Fruit fly (Drosophila melanogaster) whole organism, embryonic: ENCODE data around the gene CG4456.

Source experiments
- Asciz ChIP-seq: fragments of 200-800 bp; sonication (Bioruptor generic); optimal IDR thresholded peaks from 2 replicates; lab custom pipeline; 2017; ENCODE audit warnings: missing biosample characterization, mild to moderate bottlenecking, missing genetic modification characterization, missing genetic modification reagents
- BtbVII ChIP-seq: fragments of 200-800 bp; sonication (Bioruptor generic); optimal IDR thresholded peaks from 3 replicates; lab custom pipeline; 2017; ENCODE audit warnings: missing biosample characterization, mild to moderate bottlenecking, missing genetic modification characterization
- CG1024 ChIP-seq: fragments of 200-800 bp; sonication (Bioruptor generic); IDR thresholded peaks from 2 replicates; pipeline ENCODE4 v1.3.6; 2022; ENCODE audit warnings: missing biosample characterization, missing genetic modification characterization
- CG11456 ChIP-seq: fragments of 200-800 bp; sonication (Bioruptor generic); IDR thresholded peaks from 3 replicates; pipeline ENCODE4 v1.3.6; 2022; ENCODE audit warnings: missing biosample characterization, missing genetic modification characterization
- CG12744 ChIP-seq: fragments of 200-800 bp; sonication (Bioruptor generic); optimal IDR thresholded peaks from 2 replicates; lab custom pipeline; 2016; ENCODE audit warnings: missing biosample characterization, missing genetic modification characterization
- CG13775 ChIP-seq: fragments of 200-800 bp; sonication (Bioruptor generic); optimal IDR thresholded peaks from 3 replicates; lab custom pipeline; 2017; ENCODE audit warnings: missing biosample characterization, mild to moderate bottlenecking, missing genetic modification characterization
- CG13894 ChIP-seq: fragments of 200-800 bp; sonication (Bioruptor generic); optimal IDR thresholded peaks from 3 replicates; lab custom pipeline; 2018; ENCODE audit warnings: missing biosample characterization, mild to moderate bottlenecking, missing genetic modification characterization, moderate library complexity
- CG14050 ChIP-seq: fragments of 200-800 bp; sonication (Bioruptor generic); IDR thresholded peaks from 3 replicates; pipeline ENCODE4 v1.3.6; 2022; ENCODE audit warnings: missing biosample characterization, missing genetic modification characterization
- CG14441 ChIP-seq: fragments of 200-800 bp; sonication (Bioruptor generic); IDR thresholded peaks from 2 replicates; pipeline ENCODE4 v1.3.6; 2022; ENCODE audit warnings: missing biosample characterization, missing genetic modification characterization
- CG15011 ChIP-seq: fragments of 200-800 bp; sonication (Bioruptor generic); optimal IDR thresholded peaks from 3 replicates; lab custom pipeline; 2018; ENCODE audit warnings: missing biosample characterization, mild to moderate bottlenecking, missing genetic modification characterization
- CG15269 ChIP-seq: fragments of 200-800 bp; sonication (Bioruptor generic); optimal IDR thresholded peaks from 2 replicates; lab custom pipeline; 2018; ENCODE audit warnings: missing biosample characterization, mild to moderate bottlenecking, missing genetic modification characterization, moderate library complexity
- CG16779 ChIP-seq: fragments of 200-800 bp; sonication (Bioruptor generic); IDR thresholded peaks from 2 replicates; pipeline ENCODE4 v1.3.6; 2022; ENCODE audit warnings: missing biosample characterization, missing genetic modification characterization
- CG18619 ChIP-seq: fragments of 200-800 bp; sonication (Bioruptor generic); optimal IDR thresholded peaks from 3 replicates; lab custom pipeline; 2017; ENCODE audit warnings: missing biosample characterization, mild to moderate bottlenecking, missing genetic modification characterization
- CG3995 ChIP-seq: fragments of 200-800 bp; sonication (Bioruptor generic); optimal IDR thresholded peaks from 3 replicates; lab custom pipeline; 2016; ENCODE audit warnings: missing biosample characterization, missing genetic modification characterization
- CG4424 ChIP-seq: fragments of 200-800 bp; sonication (Bioruptor generic); optimal IDR thresholded peaks from 3 replicates; lab custom pipeline; 2016; ENCODE audit warnings: missing biosample characterization, missing genetic modification characterization
- CG6254 ChIP-seq: fragments of 200-800 bp; sonication (Bioruptor generic); optimal IDR thresholded peaks from 3 replicates; lab custom pipeline; 2017; ENCODE audit warnings: mild to moderate bottlenecking, missing biosample characterization, missing genetic modification reagents, missing genetic modification characterization
- CG8089 ChIP-seq: fragments of 200-800 bp; sonication (Bioruptor generic); optimal IDR thresholded peaks from 3 replicates; lab custom pipeline; 2016; ENCODE audit warnings: missing biosample characterization, missing genetic modification characterization
- CG8388 ChIP-seq: fragments of 200-800 bp; sonication (Bioruptor generic); optimal IDR thresholded peaks from 2 replicates; lab custom pipeline; 2019; ENCODE audit warnings: missing biosample characterization, mild to moderate bottlenecking, missing genetic modification characterization, moderate library complexity
- CG9215 ChIP-seq: fragments of 200-800 bp; sonication (Bioruptor generic); IDR thresholded peaks from 2 replicates; pipeline ENCODE4 v1.3.6; 2022; ENCODE audit warnings: missing biosample characterization, missing genetic modification characterization
- D19B ChIP-seq: fragments of 200-800 bp; sonication (Bioruptor generic); optimal IDR thresholded peaks from 2 replicates; lab custom pipeline; 2017; ENCODE audit warnings: missing biosample characterization, mild to moderate bottlenecking, missing genetic modification characterization
- Doc2 ChIP-seq: fragments of 200-800 bp; sonication (Bioruptor generic); IDR thresholded peaks from 2 replicates; pipeline ENCODE4 v1.3.6; 2022; ENCODE audit warnings: missing biosample characterization, missing genetic modification characterization
- E2f1 ChIP-seq: fragments of 200-800 bp; sonication (Bioruptor generic); IDR thresholded peaks from 2 replicates; pipeline ENCODE4 v1.3.6; 2022; ENCODE audit warnings: missing biosample characterization, missing genetic modification characterization
- HLH3B ChIP-seq: fragments of 200-800 bp; sonication (Bioruptor generic); IDR thresholded peaks from 2 replicates; pipeline ENCODE4 v1.3.6; 2022; ENCODE audit warnings: missing biosample characterization, missing genetic modification characterization
- Meics ChIP-seq: fragments of 200-800 bp; sonication (Bioruptor generic); optimal IDR thresholded peaks from 2 replicates; lab custom pipeline; 2017; ENCODE audit warnings: missing biosample characterization, mild to moderate bottlenecking, missing genetic modification characterization
- Six4 ChIP-seq: fragments of 200-800 bp; sonication (Bioruptor generic); optimal IDR thresholded peaks from 2 replicates; lab custom pipeline; 2016; ENCODE audit warnings: missing biosample characterization, missing genetic modification characterization
- Ssrp ChIP-seq: fragments of 200-800 bp; sonication (Bioruptor generic); optimal IDR thresholded peaks from 2 replicates; lab custom pipeline; 2018; ENCODE audit warnings: missing biosample characterization, mild to moderate bottlenecking, missing genetic modification characterization, moderate library complexity
- aop ChIP-seq: fragments of 200-800 bp; sonication (Bioruptor generic); IDR thresholded peaks from 2 replicates; pipeline ENCODE4 v1.3.6; 2022; ENCODE audit warnings: missing biosample characterization, missing genetic modification characterization
- ara ChIP-seq: fragments of 200-800 bp; sonication (Bioruptor generic); IDR thresholded peaks from 2 replicates; pipeline ENCODE4 v1.3.6; 2022; ENCODE audit warnings: missing biosample characterization, missing genetic modification characterization
- bab2 ChIP-seq: fragments of 200-800 bp; sonication (Bioruptor generic); optimal IDR thresholded peaks from 2 replicates; lab custom pipeline; 2016; ENCODE audit warnings: missing biosample characterization, missing genetic modification characterization
- bcd ChIP-seq: fragments of 200-800 bp; sonication (Bioruptor generic); optimal IDR thresholded peaks from 2 replicates; lab custom pipeline; 2017; ENCODE audit warnings: missing biosample characterization, mild to moderate bottlenecking, missing genetic modification characterization
- cas ChIP-seq: fragments of 200-800 bp; sonication (Bioruptor generic); IDR thresholded peaks from 2 replicates; pipeline ENCODE4 v1.3.6; 2022; ENCODE audit warnings: missing biosample characterization, missing genetic modification characterization
- ci ChIP-seq: fragments of 200-800 bp; sonication (Bioruptor generic); IDR thresholded peaks from 3 replicates; pipeline ENCODE4 v1.3.6; 2022; ENCODE audit warnings: missing biosample characterization, missing genetic modification characterization
- da ChIP-seq: fragments of 200-800 bp; sonication (Bioruptor generic); optimal IDR thresholded peaks from 2 replicates; lab custom pipeline; 2016; ENCODE audit warnings: missing biosample characterization, missing genetic modification characterization
- dm ChIP-seq: fragments of 200-800 bp; sonication (Bioruptor generic); optimal IDR thresholded peaks from 3 replicates; lab custom pipeline; 2016; ENCODE audit warnings: missing biosample characterization, missing genetic modification characterization
- ftz-f1 ChIP-seq: fragments of 200-800 bp; sonication (Bioruptor generic); optimal IDR thresholded peaks from 2 replicates; lab custom pipeline; 2016; ENCODE audit warnings: missing biosample characterization, missing genetic modification characterization
- gem ChIP-seq: fragments of 200-800 bp; sonication (Bioruptor generic); optimal IDR thresholded peaks from 2 replicates; lab custom pipeline; 2019; ENCODE audit warnings: missing biosample characterization, mild to moderate bottlenecking, missing genetic modification characterization, moderate library complexity
- hb ChIP-seq: fragments of 200-800 bp; sonication (Bioruptor generic); IDR thresholded peaks from 3 replicates; pipeline ENCODE4 v1.3.6; 2022; ENCODE audit warnings: missing biosample characterization, missing genetic modification characterization; ENCODE audit not compliant: partially characterized antibody
- hbn ChIP-seq: fragments of 200-800 bp; sonication (Bioruptor generic); IDR thresholded peaks from 2 replicates; pipeline ENCODE4 v1.3.6; 2022; ENCODE audit warnings: missing biosample characterization, missing genetic modification characterization; ENCODE audit not compliant: partially characterized antibody
- kah ChIP-seq: fragments of 200-800 bp; sonication (Bioruptor generic); optimal IDR thresholded peaks from 2 replicates; lab custom pipeline; 2018; ENCODE audit warnings: missing biosample characterization, mild to moderate bottlenecking, missing genetic modification characterization
- ken ChIP-seq: fragments of 200-800 bp; sonication (Bioruptor generic); IDR thresholded peaks from 3 replicates; pipeline ENCODE4 v1.3.6; 2022; ENCODE audit warnings: missing biosample characterization, missing genetic modification characterization
- kni ChIP-seq: fragments of 200-800 bp; sonication (Bioruptor generic); optimal IDR thresholded peaks from 3 replicates; lab custom pipeline; 2017; ENCODE audit warnings: mild to moderate bottlenecking, missing biosample characterization, missing genetic modification reagents, missing genetic modification characterization
- lab ChIP-seq: fragments of 200-800 bp; sonication (Bioruptor generic); optimal IDR thresholded peaks from 3 replicates; lab custom pipeline; 2017; ENCODE audit warnings: missing biosample characterization, missing genetic modification characterization, mild to moderate bottlenecking, moderate library complexity, missing genetic modification reagents
- luna ChIP-seq: fragments of 200-800 bp; sonication (Bioruptor generic); optimal IDR thresholded peaks from 2 replicates; lab custom pipeline; 2016; ENCODE audit warnings: missing biosample characterization, missing genetic modification characterization
- pita ChIP-seq: fragments of 200-800 bp; sonication (Bioruptor generic); optimal IDR thresholded peaks from 2 replicates; lab custom pipeline; 2017; ENCODE audit warnings: missing biosample characterization, mild to moderate bottlenecking, missing genetic modification characterization
- ranshi ChIP-seq: fragments of 200-800 bp; sonication (Bioruptor generic); IDR thresholded peaks from 2 replicates; pipeline ENCODE4 v1.3.6; 2022; ENCODE audit warnings: missing biosample characterization, missing genetic modification characterization
- ro ChIP-seq: fragments of 200-800 bp; sonication (Bioruptor generic); IDR thresholded peaks from 2 replicates; pipeline ENCODE4 v1.3.6; 2022; ENCODE audit warnings: missing biosample characterization, missing genetic modification characterization
- sc ChIP-seq, 3 experiments: fragments of >200 bp in 2 of 3; fragments of 200-800 bp in 1 of 3; sonication (Bioruptor generic) in 1 of 3; optimal IDR thresholded peaks; 2 replicates in 2 of 3; 3 replicates in 1 of 3; lab custom pipeline; 2017; ENCODE audit warnings: mild to moderate bottlenecking in 1 of 3, missing biosample characterization in 1 of 3, missing genetic modification characterization in 1 of 3, missing genetic modification reagents in 1 of 3
- sens ChIP-seq: fragments of 200-800 bp; sonication (Bioruptor generic); peaks from one replicate; lab custom pipeline; 2016; ENCODE audit warnings: missing biosample characterization, missing genetic modification characterization
- tap ChIP-seq: fragments of 200-800 bp; optimal IDR thresholded peaks from 3 replicates; lab custom pipeline; 2019; ENCODE audit warnings: missing biosample characterization, mild to moderate bottlenecking, missing genetic modification characterization, moderate library complexity
- toy ChIP-seq: fragments of 200-800 bp; sonication (Bioruptor generic); IDR thresholded peaks from 2 replicates; pipeline ENCODE4 v1.3.6; 2022; ENCODE audit warnings: missing biosample characterization, missing genetic modification characterization

Gene CG4456

dm6 chr3L:9397156-9397555, 24.6 kb downstream of the CG4456 start (continued):
- TF ChIP-seq BtbVII (GFP tag; lab: Kevin White, UChicago) (peak; percentile 91), aop (GFP tag; lab: Robert Waterston, UW) (no peak), bab2 (peak; percentile 44), CG9215 (GFP tag; lab: Robert Waterston, UW) (no peak), kah (GFP tag; lab: Kevin White, UChicago) (peak; percentile 68), hb (GFP tag; lab: Robert Waterston, UW) (no peak), CG3995 (peak; percentile 47), HLH3B (GFP tag; lab: Robert Waterston, UW) (peak; percentile 51; the same call in 1 of the 2 replicates), CG15269 (tag; lab: Kevin White, UChicago) (peak; percentile 1), E2f1 (GFP tag; lab: Robert Waterston, UW) (peak; percentile 24; the same call in 1 of the 2 replicates), CG12744 (GFP tag; lab: Kevin White, UChicago) (peak; percentile 20), CG4424 (GFP tag; lab: Kevin White, UChicago) (peak; percentile 24), Doc2 (GFP tag; lab: Robert Waterston, UW) (no peak), CG18619 (GFP tag; lab: Kevin White, UChicago) (peak; percentile 52), bcd (peak; percentile 65), hbn (GFP tag; lab: Robert Waterston, UW) (no peak), Six4 (no peak), D19B (GFP tag; lab: Kevin White, UChicago) (peak; percentile 59), CG8388 (peak; percentile 70), CG15011 (GFP tag; lab: Kevin White, UChicago) (peak; percentile 87), pita (no peak), ci (peak; percentile 50; the same call in 2 of the 3 replicates), Ssrp (no peak), CG8089 (GFP tag; lab: Kevin White, UChicago) (no peak), gem (tag; lab: Kevin White, UChicago) (peak; percentile 47), ara (GFP tag; lab: Robert Waterston, UW) (peak; percentile 67), ro (GFP tag; lab: Robert Waterston, UW) (no peak), kni (peak; percentile 26), toy (GFP tag; lab: Robert Waterston, UW) (peak; percentile 49; the same call in 1 of the 2 replicates), ftz-f1 (no peak), Asciz (GFP tag; lab: Kevin White, UChicago) (peak; percentile 85), CG14050 (GFP tag; lab: Robert Waterston, UW) (no peak), CG16779 (0 out of 2 replicates have a peak, but pooled peaks have one; percentile 48), luna (GFP tag; lab: Kevin White, UChicago) (peak; percentile 82), ranshi (GFP tag; lab: Robert Waterston, UW) (peak; percentile 51; the same call in 1 of the 2 replicates), da (GFP tag; lab: Kevin White, UChicago) (no peak), CG13894 (peak; percentile 80), CG11456 (GFP tag; lab: Robert Waterston, UW) (no peak; the same call in 2 of the 3 replicates), lab (GFP tag; lab: Kevin White, UChicago) (peak; percentile 97), Meics (GFP tag; lab: Kevin White, UChicago) (peak; percentile 90), cas (GFP tag; lab: Robert Waterston, UW) (peak; percentile 64; the same call in 1 of the 2 replicates), ken (GFP tag; lab: Robert Waterston, UW) (no peak), sc (optimal IDR thresholded peaks at IDR 0.05; lab: Kevin White, UChicago) (no peak), sc (GFP tag; optimal IDR thresholded peaks at IDR 0.05; lab: Kevin White, UChicago) (peak; percentile 28), dm (GFP tag; lab: Kevin White, UChicago) (no peak), CG13775 (peak; percentile 20), tap (tag; lab: Kevin White, UChicago) (peak; percentile 55), CG1024 (GFP tag; lab: Robert Waterston, UW) (peak; percentile 41; the same call in 1 of the 2 replicates), CG6254 (peak; percentile 34), sens (GFP tag; lab: Kevin White, UChicago) (peak; percentile 52), CG14441 (GFP tag; lab: Robert Waterston, UW) (peak; percentile 33; the same call in 1 of the 2 replicates)
